Fruit fly (Drosophila melanogaster): ENCODE results near the gene CG9192.
A peak's percentile ranks its signal among the peaks of the same experiment; 100 is the strongest.

CG9192 gene

DNA sequence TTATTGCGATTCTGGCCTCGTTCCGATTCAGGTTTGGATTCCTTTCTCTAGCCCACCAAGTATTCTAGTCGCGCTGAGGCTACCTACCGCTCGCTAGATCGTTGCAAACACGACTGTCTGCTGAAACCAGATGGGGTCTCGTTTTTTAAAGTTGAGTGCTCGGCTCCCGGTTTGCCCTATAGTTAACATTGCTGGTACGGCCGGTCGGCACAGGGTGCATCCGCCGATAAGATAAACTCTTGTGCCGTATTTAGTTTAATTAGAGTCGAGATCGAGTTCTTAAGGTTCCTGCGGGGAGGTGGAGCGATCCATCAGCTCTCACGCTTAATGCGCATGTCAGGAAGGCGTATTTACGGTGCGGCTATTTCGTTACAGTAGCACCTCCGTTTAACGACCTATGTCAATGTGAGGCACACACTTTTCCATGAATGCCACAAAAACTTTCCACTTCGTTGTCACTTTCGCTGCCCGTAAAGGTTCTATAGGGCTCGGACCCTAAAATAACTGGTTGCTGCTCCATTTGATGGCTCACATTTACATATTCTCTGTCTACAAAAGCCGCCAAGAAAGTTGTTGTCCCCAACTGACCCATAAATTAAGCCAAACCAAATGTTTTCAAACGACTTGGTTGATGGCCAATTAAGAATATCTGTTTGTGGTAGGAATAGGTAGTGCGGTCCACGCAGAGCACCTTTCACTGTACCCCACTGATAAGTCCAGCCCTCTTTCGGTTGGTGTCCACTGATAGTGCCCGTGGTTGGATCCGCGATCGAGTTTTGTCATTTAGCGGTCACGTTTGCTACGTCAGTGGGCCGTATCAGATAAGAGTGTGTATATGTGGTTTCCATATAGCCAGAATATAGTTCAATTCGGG, 33.2 kb downstream of the CG9192 start, which contains the start of gene CG9119 (continued):
- TF ChIP-seq CG14710 (tag; optimal IDR thresholded peaks at IDR 0.05): peak; percentile 66
- peak; percentile 74 for TF ChIP-seq Atf6 (GFP tag; IDR thresholded peaks at IDR 0.05)
- no peak for TF ChIP-seq CG11696 (GFP tag; IDR thresholded peaks at IDR 0.05)
- peak; percentile 32; the same call in 1 of the 2 replicates for TF ChIP-seq Taf1 (GFP tag; IDR thresholded peaks at IDR 0.05)
- peak; percentile 66 for TF ChIP-seq nmo (GFP tag; optimal IDR thresholded peaks at IDR 0.05)
- TF ChIP-seq CG4820 (GFP tag; optimal IDR thresholded peaks at IDR 0.05): peak; percentile 33
- TF ChIP-seq CG43689 (GFP tag; IDR thresholded peaks at IDR 0.05): no peak
- no peak for TF ChIP-seq bowl (GFP tag; IDR thresholded peaks at IDR 0.05)
- no peak for TF ChIP-seq nerfin-2 (GFP tag; IDR thresholded peaks at IDR 0.05; ENCODE audit: partially characterized antibody)
- TF ChIP-seq CG12744 (GFP tag; optimal IDR thresholded peaks at IDR 0.05): peak; percentile 23
- TF ChIP-seq ap (GFP tag; IDR thresholded peaks at IDR 0.05): no peak
- TF ChIP-seq Hsf (GFP tag; optimal IDR thresholded peaks at IDR 0.05): peak; percentile 61
- no peak for TF ChIP-seq tll (GFP tag; optimal IDR thresholded peaks at IDR 0.05)
- 0 out of 2 replicates have a peak, but pooled peaks have one; percentile 19 for TF ChIP-seq rib (GFP tag; IDR thresholded peaks at IDR 0.05)
- TF ChIP-seq HLHmδ (GFP tag; optimal IDR thresholded peaks at IDR 0.05): peak; percentile 36
- TF ChIP-seq klu (GFP tag; IDR thresholded peaks at IDR 0.05): peak; percentile 41; the same call in 1 of the 2 replicates
- peak; percentile 13; the same call in 1 of the 2 replicates for TF ChIP-seq chm (GFP tag; IDR thresholded peaks at IDR 0.05)
- no peak for TF ChIP-seq toy (GFP tag; IDR thresholded peaks at IDR 0.05)
- TF ChIP-seq dysf (GFP tag; IDR thresholded peaks at IDR 0.05): peak; percentile 70
- peak; percentile 59; the same call in 2 of the 3 replicates for TF ChIP-seq CG11560 (tag; IDR thresholded peaks at IDR 0.05)
- TF ChIP-seq CG12769 (tag; optimal IDR thresholded peaks at IDR 0.05): peak; percentile 63
- peak; percentile 11 for TF ChIP-seq p53 (GFP tag; optimal IDR thresholded peaks at IDR 0.05)
- peak; percentile 47 for TF ChIP-seq Fer3 (tag; optimal IDR thresholded peaks at IDR 0.05)
- TF ChIP-seq da (GFP tag; optimal IDR thresholded peaks at IDR 0.05): peak; percentile 23
- no peak for TF ChIP-seq Scr (GFP tag; IDR thresholded peaks at IDR 0.05; ENCODE audit: partially characterized antibody)

DNA sequence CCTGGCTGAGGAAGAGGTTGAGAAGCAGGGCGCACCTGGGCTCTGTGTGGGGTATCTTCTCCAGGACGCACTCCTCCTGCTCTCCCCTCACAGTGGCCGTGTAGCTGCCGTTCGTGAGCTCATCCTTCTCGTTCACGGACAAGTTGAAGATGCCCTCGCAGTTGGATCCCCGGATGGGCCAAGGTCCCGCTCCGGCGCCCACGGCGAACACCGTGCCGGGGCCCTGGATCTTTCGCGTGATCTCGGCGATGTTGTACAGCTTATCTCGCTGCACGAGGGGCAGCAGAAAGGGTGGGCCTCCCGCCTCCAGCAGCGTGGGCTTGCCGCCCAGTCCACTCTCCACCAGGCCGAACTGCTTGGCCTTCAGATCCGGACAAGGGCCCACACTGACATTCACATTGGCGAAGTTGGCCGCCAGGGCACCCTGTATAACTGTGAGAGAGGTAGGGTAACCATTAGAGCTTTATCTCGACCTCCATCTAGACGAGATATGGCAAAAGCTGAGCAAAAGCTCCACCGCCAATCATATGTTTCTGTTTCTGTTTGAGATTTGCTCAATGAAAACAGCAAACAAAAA, 34.2 kb downstream of the CG9192 start:
- TF ChIP-seq zen2 (GFP tag; IDR thresholded peaks at IDR 0.05; ENCODE audit: partially characterized antibody): no peak
- TF ChIP-seq Sox102F (GFP tag; optimal IDR thresholded peaks at IDR 0.05): no peak
- no peak for TF ChIP-seq sna (GFP tag; IDR thresholded peaks at IDR 0.05; ENCODE audit: partially characterized antibody)
- no peak for TF ChIP-seq Atf-2 (GFP tag; optimal IDR thresholded peaks at IDR 0.05)
- TF ChIP-seq CG15269 (tag; optimal IDR thresholded peaks at IDR 0.05): no peak
- TF ChIP-seq sisA (GFP tag; IDR thresholded peaks at IDR 0.05): 0 out of 2 replicates have a peak, but pooled peaks have one; percentile 24
- no peak for TF ChIP-seq CG18011 (GFP tag; optimal IDR thresholded peaks at IDR 0.05)
- TF ChIP-seq D19A (tag; optimal IDR thresholded peaks at IDR 0.05): no peak
- TF ChIP-seq CG17328 (GFP tag; IDR thresholded peaks at IDR 0.05): no peak
- no peak for TF ChIP-seq Rx (GFP tag; IDR thresholded peaks at IDR 0.05)
- TF ChIP-seq Gsc (GFP tag; IDR thresholded peaks at IDR 0.05): no peak
- TF ChIP-seq repo (GFP tag; optimal IDR thresholded peaks at IDR 0.05): no peak
- no peak for TF ChIP-seq zf30C (GFP tag; optimal IDR thresholded peaks at IDR 0.05)
- no peak for TF ChIP-seq btn (GFP tag; optimal IDR thresholded peaks at IDR 0.05)
- no peak for TF ChIP-seq CG4707 (GFP tag; optimal IDR thresholded peaks at IDR 0.05)
- 0 out of 2 replicates have a peak, but pooled peaks have one; percentile 14 for TF ChIP-seq toy (GFP tag; IDR thresholded peaks at IDR 0.05)
- no peak for TF ChIP-seq CG9727 (GFP tag; optimal IDR thresholded peaks at IDR 0.05)
- no peak for TF ChIP-seq onecut (GFP tag; IDR thresholded peaks at IDR 0.05)
- no peak for TF ChIP-seq CG2116 (GFP tag; optimal IDR thresholded peaks at IDR 0.05)
- TF ChIP-seq Lhr (GFP tag; optimal IDR thresholded peaks at IDR 0.05): no peak
- TF ChIP-seq CG9215 (GFP tag; IDR thresholded peaks at IDR 0.05): no peak
- TF ChIP-seq CG14965 (GFP tag; optimal IDR thresholded peaks at IDR 0.05; ENCODE audit: borderline replicate concordance): no peak
- no peak for TF ChIP-seq fu2 (GFP tag; optimal IDR thresholded peaks at IDR 0.05)
- no peak for TF ChIP-seq Neu2 (GFP tag; optimal IDR thresholded peaks at IDR 0.05; ENCODE audit: borderline replicate concordance)

Data from whole organism, embryonic.